Worm (Caenorhabditis elegans) whole organism, L4 larva: ENCODE results near the gene yju-2.

Source experiments
- T20F7.1 ChIP-seq: fragments of 200-800 bp; sonication (Bioruptor generic); optimal IDR thresholded peaks from 2 replicates; lab custom pipeline; 2018; ENCODE audit warnings: mild to moderate bottlenecking, missing genetic modification characterization, missing compliant biosample characterization
- T26A8.4 ChIP-seq: fragments of 200-800 bp; sonication (Bioruptor generic); IDR thresholded peaks from 2 replicates; pipeline ENCODE4 v1.3.6; 2022; ENCODE audit warnings: missing genetic modification characterization, missing compliant biosample characterization
- aha-1 ChIP-seq: fragments of 150-350 bp; peaks from one replicate; lab custom pipeline; 2014; ENCODE audit warnings: missing biosample characterization, missing genetic modification characterization
- aly-2 ChIP-seq: sonication (generic microtip); optimal IDR thresholded peaks from 2 replicates; lab custom pipeline; 2018; ENCODE audit warnings: missing biosample characterization, missing genetic modification characterization
- ama-1 ChIP-seq: fragments of 150-350 bp; optimal IDR thresholded peaks from 2 replicates; lab custom pipeline; 2014; ENCODE audit warnings: inconsistent platforms, mixed read lengths
- attf-4 ChIP-seq: sonication (generic microtip); optimal IDR thresholded peaks from 3 replicates; lab custom pipeline; 2017; ENCODE audit warnings: missing biosample characterization, missing genetic modification characterization
- ceh-20 ChIP-seq: fragments of 200-800 bp; sonication (Bioruptor generic); IDR thresholded peaks from 2 replicates; pipeline ENCODE4 v1.3.6; 2022; ENCODE audit warnings: missing genetic modification reagents, missing genetic modification characterization, missing compliant biosample characterization
- ceh-28 ChIP-seq: fragments of 150-350 bp; optimal IDR thresholded peaks from 2 replicates; lab custom pipeline; 2014; ENCODE audit warnings: missing biosample characterization, missing genetic modification reagents, missing genetic modification characterization
- ceh-44 ChIP-seq: fragments of 200-800 bp; sonication (Bioruptor generic); IDR thresholded peaks from 2 replicates; pipeline ENCODE4 v1.3.6; 2022; ENCODE audit warnings: missing genetic modification reagents, missing genetic modification characterization, missing compliant biosample characterization
- ceh-82 ChIP-seq: sonication (generic microtip); optimal IDR thresholded peaks from 2 replicates; lab custom pipeline; 2017; ENCODE audit warnings: missing biosample characterization, missing genetic modification characterization
- ces-1 ChIP-seq: fragments of 150-350 bp; sonication (generic microtip); optimal IDR thresholded peaks from 4 replicates; lab custom pipeline; 2014; ENCODE audit warnings: missing biosample characterization, missing genetic modification reagents, missing genetic modification characterization
- cey-2 ChIP-seq: sonication (generic microtip); optimal IDR thresholded peaks from 3 replicates; lab custom pipeline; 2017; ENCODE audit warnings: missing genetic modification characterization, mild to moderate bottlenecking, missing compliant biosample characterization, antibody characterized with exemption, borderline replicate concordance; ENCODE audit not compliant: insufficient read depth
- ctbp-1 ChIP-seq: fragments of 200-800 bp; sonication (Bioruptor generic); IDR thresholded peaks from 2 replicates; pipeline ENCODE4 v1.3.6; 2022; ENCODE audit warnings: missing genetic modification reagents, missing genetic modification characterization, missing compliant biosample characterization
- daf-8 ChIP-seq: fragments of 200-800 bp; sonication (Bioruptor generic); IDR thresholded peaks from 2 replicates; pipeline ENCODE4 v1.3.6; 2022; ENCODE audit warnings: missing genetic modification characterization, missing compliant biosample characterization
- duxl-1 ChIP-seq: sonication (generic microtip); optimal IDR thresholded peaks from 2 replicates; lab custom pipeline; 2016; ENCODE audit warnings: mild to moderate bottlenecking, missing genetic modification characterization, moderate library complexity, missing compliant biosample characterization; ENCODE audit not compliant: poor library complexity
- dve-1 ChIP-seq: sonication (generic microtip); optimal IDR thresholded peaks from 2 replicates; lab custom pipeline; 2017; ENCODE audit warnings: antibody characterized with exemption, mild to moderate bottlenecking, missing genetic modification characterization, missing compliant biosample characterization; ENCODE audit not compliant: insufficient read depth
- egl-43 ChIP-seq: fragments of 200-800 bp; sonication (Bioruptor generic); IDR thresholded peaks from 2 replicates; pipeline ENCODE4 v1.3.6; 2022; ENCODE audit warnings: missing genetic modification reagents, missing genetic modification characterization, missing compliant biosample characterization
- fkh-10 ChIP-seq: fragments of 150-350 bp; optimal IDR thresholded peaks from 2 replicates; lab custom pipeline; 2014; ENCODE audit warnings: missing biosample characterization, missing genetic modification reagents, missing genetic modification characterization
- fos-1 ChIP-seq: fragments of 150-350 bp; optimal IDR thresholded peaks from 2 replicates; lab custom pipeline; 2014; ENCODE audit warnings: missing biosample characterization, missing genetic modification characterization
- gei-8 ChIP-seq: fragments of 200-800 bp; sonication (Bioruptor generic); optimal IDR thresholded peaks from 2 replicates; lab custom pipeline; 2018; ENCODE audit warnings: mild to moderate bottlenecking, missing genetic modification characterization, missing compliant biosample characterization
- hmg-1.1 ChIP-seq: fragments of 200-800 bp; sonication (Bioruptor generic); IDR thresholded peaks from 2 replicates; pipeline ENCODE4 v1.3.6; 2022; ENCODE audit warnings: missing genetic modification reagents, missing genetic modification characterization, missing compliant biosample characterization
- jun-1 ChIP-seq: fragments of 150-350 bp; optimal IDR thresholded peaks from 2 replicates; lab custom pipeline; 2014; ENCODE audit warnings: missing biosample characterization, missing genetic modification reagents, missing genetic modification characterization
- lim-7 ChIP-seq: fragments of 200-800 bp; sonication (Bioruptor generic); IDR thresholded peaks from 2 replicates; pipeline ENCODE4 v1.3.6; 2022; ENCODE audit warnings: missing genetic modification characterization, missing compliant biosample characterization
- lin-1 ChIP-seq: fragments of 200-800 bp; sonication (Bioruptor generic); IDR thresholded peaks from 2 replicates; pipeline ENCODE4 v1.3.6; 2022; ENCODE audit warnings: missing genetic modification reagents, missing genetic modification characterization, missing compliant biosample characterization
- lin-13 ChIP-seq: fragments of 150-350 bp; optimal IDR thresholded peaks from 2 replicates; lab custom pipeline; 2014; ENCODE audit warnings: missing biosample characterization, missing genetic modification reagents, missing genetic modification characterization
- lin-15B ChIP-seq: fragments of 150-350 bp; sonication (generic microtip); optimal IDR thresholded peaks from 3 replicates; lab custom pipeline; 2014; ENCODE audit warnings: missing biosample characterization, missing genetic modification characterization
- lin-38 ChIP-seq: fragments of 200-800 bp; sonication (Bioruptor generic); IDR thresholded peaks from 2 replicates; pipeline ENCODE4 v1.3.6; 2022; ENCODE audit warnings: missing genetic modification reagents, missing genetic modification characterization, missing compliant biosample characterization
- lir-3 ChIP-seq: sonication (generic microtip); optimal IDR thresholded peaks from 2 replicates; lab custom pipeline; 2016; ENCODE audit warnings: mild to moderate bottlenecking, missing genetic modification characterization, missing compliant biosample characterization
- lsy-2 ChIP-seq, 2 experiments: fragments of 150-350 bp in 1 of 2; sonication (generic microtip) in 1 of 2; optimal IDR thresholded peaks; 2 replicates each; lab custom pipeline; 2014 to 2017; ENCODE audit warnings: missing biosample characterization in 2 of 2, missing genetic modification characterization in 2 of 2
- madf-9 ChIP-seq: fragments of 200-800 bp; sonication (Bioruptor generic); conservative IDR thresholded peaks from 2 replicates; pipeline ENCODE4 v1.3.6; 2022; ENCODE audit warnings: missing genetic modification reagents, missing genetic modification characterization, missing compliant biosample characterization
- mep-1 ChIP-seq: fragments of 150-350 bp; sonication (generic microtip); optimal IDR thresholded peaks from 3 replicates; lab custom pipeline; 2014; ENCODE audit warnings: missing biosample characterization, missing genetic modification characterization
- mes-2 ChIP-seq: sonication (generic microtip); optimal IDR thresholded peaks from 2 replicates; lab custom pipeline; 2016; ENCODE audit warnings: missing genotype, mild to moderate bottlenecking, missing genetic modification characterization, missing compliant biosample characterization; ENCODE audit not compliant: poor library complexity, severe bottlenecking
- mxl-3 ChIP-seq: fragments of 200-800 bp; sonication (Bioruptor generic); optimal IDR thresholded peaks from 2 replicates; lab custom pipeline; 2018; ENCODE audit warnings: mild to moderate bottlenecking, missing genetic modification characterization, missing compliant biosample characterization
- nhr-237 ChIP-seq: sonication (generic microtip); optimal IDR thresholded peaks from 2 replicates; lab custom pipeline; 2017; ENCODE audit warnings: missing biosample characterization, missing genetic modification characterization
- nhr-41 ChIP-seq: fragments of 200-800 bp; sonication (Bioruptor generic); IDR thresholded peaks from 2 replicates; pipeline ENCODE4 v1.3.6; 2022; ENCODE audit warnings: missing genetic modification reagents, missing genetic modification characterization, missing compliant biosample characterization
- nhr-42 ChIP-seq: fragments of 200-800 bp; sonication (Bioruptor generic); IDR thresholded peaks from 2 replicates; pipeline ENCODE4 v1.3.6; 2022; ENCODE audit warnings: missing genetic modification characterization, missing compliant biosample characterization
- pha-4 ChIP-seq, 2 experiments: fragments of 150-350 bp in 1 of 2; fragments of 200-800 bp in 1 of 2; sonication (Bioruptor generic) in 1 of 2; IDR thresholded peaks in 1 of 2; optimal IDR thresholded peaks in 1 of 2; 2 replicates each; pipeline versions ENCODE4 v1.3.6 to Lab custom; 2014 to 2022; ENCODE audit warnings: missing genetic modification characterization in 2 of 2, missing genetic modification reagents in 2 of 2, missing biosample characterization in 1 of 2, missing compliant biosample characterization in 1 of 2
- pqm-1 ChIP-seq: sonication (generic microtip); optimal IDR thresholded peaks from 2 replicates; lab custom pipeline; 2017; ENCODE audit warnings: missing biosample characterization, missing genetic modification characterization
- saeg-2 ChIP-seq: fragments of 200-800 bp; sonication (Bioruptor generic); IDR thresholded peaks from 2 replicates; pipeline ENCODE4 v1.3.6; 2022; ENCODE audit warnings: missing genetic modification reagents, missing genetic modification characterization, missing compliant biosample characterization
- spr-1 ChIP-seq: sonication (generic microtip); optimal IDR thresholded peaks from 2 replicates; lab custom pipeline; 2016; ENCODE audit warnings: mild to moderate bottlenecking, missing genetic modification characterization, missing compliant biosample characterization
- spr-3 ChIP-seq: fragments of 200-800 bp; sonication (Bioruptor generic); optimal IDR thresholded peaks from 2 replicates; lab custom pipeline; 2018; ENCODE audit warnings: mild to moderate bottlenecking, missing genetic modification characterization, missing compliant biosample characterization
- unc-39 ChIP-seq: sonication (generic microtip); optimal IDR thresholded peaks from 2 replicates; lab custom pipeline; 2017; ENCODE audit warnings: missing biosample characterization, missing genetic modification characterization
- unc-62 ChIP-seq, 3 experiments: fragments of 150-350 bp in 1 of 3; sonication (generic microtip); optimal IDR thresholded peaks in 2 of 3; peaks in 1 of 3; 1 replicate in 1 of 3; 2 replicates in 2 of 3; lab custom pipeline; 2014 to 2017; ENCODE audit warnings: missing biosample characterization in 3 of 3, missing genetic modification characterization in 3 of 3, missing genetic modification reagents in 3 of 3, missing genotype in 1 of 3
- zag-1 ChIP-seq: fragments of 150-350 bp; optimal IDR thresholded peaks from 2 replicates; lab custom pipeline; 2014; ENCODE audit warnings: missing biosample characterization, missing genetic modification characterization
- zfp-3 ChIP-seq: fragments of 200-800 bp; sonication (Bioruptor generic); conservative IDR thresholded peaks from 2 replicates; pipeline ENCODE4 v1.3.6; 2022; ENCODE audit warnings: missing genetic modification reagents, missing genetic modification characterization, missing compliant biosample characterization
- zip-11 ChIP-seq: fragments of 200-800 bp; sonication (Bioruptor generic); IDR thresholded peaks from 2 replicates; pipeline ENCODE4 v1.3.6; 2022; ENCODE audit warnings: missing genetic modification characterization, missing compliant biosample characterization
- ztf-7 ChIP-seq: fragments of 150-350 bp; optimal IDR thresholded peaks from 2 replicates; lab custom pipeline; 2014; ENCODE audit warnings: missing biosample characterization, missing genetic modification characterization

Gene yju-2

DNA sequence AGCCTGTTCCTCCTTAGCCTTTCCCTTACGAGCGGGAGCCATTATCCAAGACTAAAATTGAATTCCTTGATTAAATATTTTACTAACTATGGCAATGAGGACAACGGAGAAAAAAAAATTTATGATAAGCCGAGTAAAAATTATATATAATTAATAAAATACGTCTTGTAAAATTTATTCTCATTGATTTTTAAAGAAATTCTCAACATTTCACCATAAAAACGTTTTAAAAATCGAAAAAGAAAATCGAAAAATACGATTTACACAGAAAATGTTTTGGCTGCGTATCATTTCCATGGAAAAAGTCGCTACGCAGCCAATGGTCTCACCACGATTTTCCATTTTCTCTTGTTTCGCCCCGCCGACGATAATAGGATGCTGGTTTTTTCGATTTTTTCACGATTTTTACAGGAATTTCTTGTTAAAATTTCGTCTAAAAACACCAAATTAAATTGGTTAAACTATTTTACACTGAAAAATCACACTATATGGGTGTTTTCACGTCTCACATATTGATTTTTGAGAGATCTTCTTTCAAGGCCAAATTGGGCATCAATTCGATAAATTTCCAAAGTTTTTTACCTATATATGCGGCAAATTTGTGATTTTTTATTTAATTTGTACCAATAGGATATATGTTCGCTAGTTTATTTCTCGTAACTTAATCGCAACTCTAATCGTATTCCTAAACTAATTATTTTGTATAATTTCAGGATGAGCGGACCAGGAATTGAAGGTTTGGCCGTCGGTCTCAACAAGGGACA, 4.4 kb upstream of the yju-2 start, which contains the start of the genes rps-14 and rpl-36 (continued):
- TF ChIP-seq zfp-3 (GFP tag; lab: Robert Waterston, UW) = peak; percentile 84
- TF ChIP-seq ces-1 (GFP tag; lab: Kevin White, UChicago) = peak; percentile 12
- peak; percentile 65 for TF ChIP-seq spr-1 (tag; lab: Kevin White, UChicago)
- TF ChIP-seq spr-3 = peak; percentile 16
- no peak for TF ChIP-seq aly-2 (tag; lab: Kevin White, UChicago)
- TF ChIP-seq lin-15B (tag; lab: Kevin White, UChicago) = peak; percentile 34

ce11 chrIII:7180613-7181012, 3.5 kb upstream of the yju-2 start, which contains the start of gene ndab-2:
ndab-2 (plus strand) TSS chrIII:7180752.
- TF ChIP-seq dve-1 (tag; lab: Kevin White, UChicago) (no peak), pha-4 (GFP tag; IDR thresholded peaks at IDR 0.05; lab: Robert Waterston, UW) (peak; percentile 52), pha-4 (tag; optimal IDR thresholded peaks at IDR 0.05; lab: Kevin White, UChicago) (no peak), aha-1 (tag; lab: Kevin White, UChicago) (no peak), zip-11 (GFP tag; lab: Robert Waterston, UW) (no peak), lim-7 (GFP tag; lab: Robert Waterston, UW) (no peak; the same call in 1 of the 2 replicates), nhr-42 (GFP tag; lab: Robert Waterston, UW) (no peak), lin-38 (GFP tag; lab: Robert Waterston, UW) (peak; percentile 53), saeg-2 (no peak), ceh-28 (tag; lab: Kevin White, UChicago) (no peak), ctbp-1 (0 out of 2 replicates have a peak, but pooled peaks have one; percentile 39), lir-3 (tag; lab: Kevin White, UChicago) (no peak), lsy-2 (tag; optimal IDR thresholded peaks at IDR 0.05; lab: Kevin White, UChicago) (peak in 1 of 2 experiments; percentile 14), unc-39 (tag; lab: Kevin White, UChicago) (no peak), lin-15B (tag; lab: Kevin White, UChicago) (no peak), ceh-82 (tag; lab: Kevin White, UChicago) (no peak), mes-2 (peak; percentile 34), egl-43 (GFP tag; lab: Robert Waterston, UW) (peak; percentile 67; the same call in 1 of the 2 replicates), duxl-1 (tag; lab: Kevin White, UChicago) (no peak), hmg-1.1 (GFP tag; lab: Robert Waterston, UW) (no peak), mxl-3 (no peak), zag-1 (no peak), attf-4 (tag; lab: Kevin White, UChicago) (no peak), gei-8 (GFP tag; lab: Kevin White, UChicago) (no peak), ceh-20 (GFP tag; lab: Robert Waterston, UW) (no peak), aly-2 (tag; lab: Kevin White, UChicago) (no peak), fos-1 (tag; lab: Kevin White, UChicago) (no peak), ama-1 (peak; percentile 82), nhr-41 (no peak), unc-62 (GFP tag; optimal IDR thresholded peaks at IDR 0.05 in 1 of 2; lab: Kevin White, UChicago) (peak in 1 of 2 experiments; percentile 17), unc-62 (tag; optimal IDR thresholded peaks at IDR 0.05; lab: Kevin White, UChicago) (no peak), jun-1 (tag; lab: Kevin White, UChicago) (no peak), lin-1 (no peak), madf-9 (GFP tag; lab: Robert Waterston, UW) (no peak), mep-1 (tag; lab: Kevin White, UChicago) (no peak), T20F7.1 (GFP tag; lab: Kevin White, UChicago) (no peak), ztf-7 (tag; lab: Kevin White, UChicago) (no peak), pqm-1 (tag; lab: Kevin White, UChicago) (no peak), ceh-44 (GFP tag; lab: Robert Waterston, UW) (no peak), fkh-10 (no peak), nhr-237 (tag; lab: Kevin White, UChicago) (no peak), T26A8.4 (GFP tag; lab: Robert Waterston, UW) (no peak), lin-13 (GFP tag; lab: Kevin White, UChicago) (no peak), cey-2 (tag; lab: Kevin White, UChicago) (no peak), daf-8 (GFP tag; lab: Robert Waterston, UW) (no peak)
